Worm (Caenorhabditis elegans) whole organism, L1 larva: Measurements from ENCODE around the gene F54F2.9.
A peak's percentile ranks its signal among the peaks of the same experiment; 100 is the strongest.

ENCODE experiments used
- aha-1 ChIP-seq: fragments of 150-350 bp; optimal IDR thresholded peaks from 2 replicates; lab custom pipeline; 2014; ENCODE audit warnings: missing biosample characterization, missing genetic modification characterization
- ceh-82 ChIP-seq, 3 experiments: fragments of 150-350 bp in 1 of 3; sonication (generic microtip) in 2 of 3; optimal IDR thresholded peaks; 2 replicates each; lab custom pipeline; 2014 to 2017; ENCODE audit warnings: missing biosample characterization in 3 of 3, missing genetic modification characterization in 3 of 3
- dpl-1 ChIP-seq, 3 experiments: fragments of 150-350 bp in 2 of 3; sonication (generic microtip) in 1 of 3; optimal IDR thresholded peaks; 2 replicates each; lab custom pipeline; 2014 to 2017; ENCODE audit warnings: missing biosample characterization in 3 of 3, missing genetic modification characterization in 3 of 3, missing genetic modification reagents in 3 of 3
- elt-2 ChIP-seq: sonication (generic microtip); optimal IDR thresholded peaks from 2 replicates; lab custom pipeline; 2016; ENCODE audit warnings: missing genetic modification characterization, mild to moderate bottlenecking, inconsistent platforms, missing compliant biosample characterization, missing genetic modification reagents
- jun-1 ChIP-seq: fragments of 150-350 bp; optimal IDR thresholded peaks from 2 replicates; lab custom pipeline; 2014; ENCODE audit warnings: missing biosample characterization, missing genetic modification reagents, missing genetic modification characterization
- nhr-11 ChIP-seq: fragments of 150-350 bp; optimal IDR thresholded peaks from 2 replicates; lab custom pipeline; 2014; ENCODE audit warnings: missing biosample characterization, missing genetic modification characterization
- nhr-12 ChIP-seq: sonication (generic microtip); optimal IDR thresholded peaks from 2 replicates; lab custom pipeline; 2017; ENCODE audit warnings: missing biosample characterization, missing genetic modification characterization
- snpc-4 ChIP-seq: fragments of 150-350 bp; optimal IDR thresholded peaks from 2 replicates; lab custom pipeline; 2014; ENCODE audit warnings: missing biosample characterization, missing genetic modification characterization

DNA sequence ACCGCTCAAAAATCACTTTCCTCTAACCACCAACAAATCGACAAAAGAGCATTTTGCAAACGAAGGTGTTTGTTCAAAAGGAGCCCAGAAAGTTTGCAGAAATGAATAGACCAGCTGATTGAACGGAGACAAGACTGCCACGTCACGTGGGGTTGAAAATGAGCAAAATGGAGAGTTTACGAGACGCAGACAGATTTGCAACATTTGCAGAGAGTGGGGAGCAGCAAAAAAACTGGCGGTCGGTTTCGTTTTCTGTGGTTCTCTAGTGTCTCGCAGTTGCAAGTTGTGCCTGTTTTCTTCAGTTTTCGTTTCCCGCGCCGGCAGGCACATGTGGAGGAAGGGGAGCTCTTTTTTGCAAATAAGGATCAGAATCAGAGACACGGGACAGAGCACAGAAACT is 41.6 kb downstream of the F54F2.9 start:
- TF ChIP-seq nhr-11 (tag; lab: Kevin White, UChicago) (peak; percentile 20), snpc-4 (tag; lab: Kevin White, UChicago) (peak; percentile 0), dpl-1 (GFP tag; optimal IDR thresholded peaks at IDR 0.05; lab: Kevin White, UChicago) (peak; percentile 23 to 39 (median 32)), jun-1 (tag; lab: Kevin White, UChicago) (peak; percentile 63), ceh-82 (tag; optimal IDR thresholded peaks at IDR 0.05; lab: Kevin White, UChicago) (peak in 2 of 3 experiments; percentile 16 to 54), elt-2 (peak; percentile 36), aha-1 (tag; lab: Kevin White, UChicago) (no peak), nhr-12 (no peak)
